Fruit fly (Drosophila melanogaster) whole organism, embryonic: ENCODE results near the gene CG43799.

ENCODE experiments used
- CG15011 ChIP-seq: fragments of 200-800 bp; sonication (Bioruptor generic); optimal IDR thresholded peaks from 3 replicates; lab custom pipeline; 2018; ENCODE audit warnings: missing biosample characterization, mild to moderate bottlenecking, missing genetic modification characterization
- CG18476 ChIP-seq: fragments of 200-800 bp; sonication (Bioruptor generic); optimal IDR thresholded peaks from 2 replicates; lab custom pipeline; 2016; ENCODE audit warnings: missing biosample characterization, mild to moderate bottlenecking, missing genetic modification characterization
- CG32767 ChIP-seq: fragments of 200-800 bp; sonication (Bioruptor generic); IDR thresholded peaks from 2 replicates; pipeline ENCODE4 v1.3.6; 2022; ENCODE audit warnings: missing biosample characterization, missing genetic modification characterization
- CG4282 ChIP-seq: fragments of 200-800 bp; sonication (Bioruptor generic); optimal IDR thresholded peaks from 2 replicates; lab custom pipeline; 2016; ENCODE audit warnings: missing biosample characterization, missing genetic modification characterization
- CG4730 ChIP-seq: fragments of 200-800 bp; sonication (Bioruptor generic); IDR thresholded peaks from 2 replicates; pipeline ENCODE4 v1.3.6; 2022; ENCODE audit warnings: missing biosample characterization, missing genetic modification characterization
- Elba2 ChIP-seq: fragments of 200-800 bp; sonication (Bioruptor generic); optimal IDR thresholded peaks from 3 replicates; lab custom pipeline; 2016; ENCODE audit warnings: missing biosample characterization, missing genetic modification characterization
- Fer1 ChIP-seq: fragments of 200-800 bp; sonication (Bioruptor generic); optimal IDR thresholded peaks from 2 replicates; lab custom pipeline; 2017; ENCODE audit warnings: missing biosample characterization, mild to moderate bottlenecking, missing genetic modification characterization
- Max ChIP-seq: fragments of 200-800 bp; sonication (Bioruptor generic); optimal IDR thresholded peaks from 2 replicates; lab custom pipeline; 2016; ENCODE audit warnings: missing biosample characterization, mild to moderate bottlenecking, missing genetic modification characterization
- bcd ChIP-seq: fragments of 200-800 bp; sonication (Bioruptor generic); optimal IDR thresholded peaks from 2 replicates; lab custom pipeline; 2017; ENCODE audit warnings: missing biosample characterization, mild to moderate bottlenecking, missing genetic modification characterization
- da ChIP-seq: fragments of 200-800 bp; sonication (Bioruptor generic); optimal IDR thresholded peaks from 2 replicates; lab custom pipeline; 2016; ENCODE audit warnings: missing biosample characterization, missing genetic modification characterization
- sc ChIP-seq, 3 experiments: fragments of >200 bp in 2 of 3; fragments of 200-800 bp in 1 of 3; sonication (Bioruptor generic) in 1 of 3; optimal IDR thresholded peaks; 2 replicates in 2 of 3; 3 replicates in 1 of 3; lab custom pipeline; 2017; ENCODE audit warnings: mild to moderate bottlenecking in 1 of 3, missing biosample characterization in 1 of 3, missing genetic modification characterization in 1 of 3, missing genetic modification reagents in 1 of 3
- sqz ChIP-seq: fragments of 200-800 bp; sonication (Bioruptor generic); optimal IDR thresholded peaks from 3 replicates; lab custom pipeline; 2018; ENCODE audit warnings: missing biosample characterization, mild to moderate bottlenecking, missing genetic modification characterization

dm6 chr2L:7249293-7249819, 21.8 kb downstream of the CG43799 start, which contains the start of gene Ndae1:
- TF ChIP-seq CG4730 (GFP tag; lab: Robert Waterston, UW) (no peak), CG18476 (GFP tag; lab: Kevin White, UChicago) (no peak), CG15011 (GFP tag; lab: Kevin White, UChicago) (no peak), sc (optimal IDR thresholded peaks at IDR 0.05; lab: Kevin White, UChicago) (no peak), sc (GFP tag; optimal IDR thresholded peaks at IDR 0.05; lab: Kevin White, UChicago) (no peak), bcd (GFP tag; lab: Kevin White, UChicago) (no peak), CG32767 (GFP tag; lab: Robert Waterston, UW) (no peak), sqz (GFP tag; lab: Kevin White, UChicago) (no peak), CG4282 (GFP tag; lab: Kevin White, UChicago) (no peak), Max (GFP tag; lab: Kevin White, UChicago) (no peak), Fer1 (GFP tag; lab: Kevin White, UChicago) (no peak), da (no peak), Elba2 (GFP tag; lab: Kevin White, UChicago) (no peak)
